Worm (Caenorhabditis elegans) whole organism, early embryonic: ENCODE results near the gene mtcu-2.

Experiments used
- aly-1 ChIP-seq: sonication (generic microtip); optimal IDR thresholded peaks from 2 replicates; lab custom pipeline; 2016; ENCODE audit warnings: missing genetic modification characterization, missing compliant biosample characterization
- ama-1 ChIP-seq: fragments of 150-350 bp; optimal IDR thresholded peaks from 2 replicates; lab custom pipeline; 2014
- ceh-13 ChIP-seq: fragments of 200-800 bp; sonication (Bioruptor generic); optimal IDR thresholded peaks from 2 replicates; lab custom pipeline; 2018; ENCODE audit warnings: mild to moderate bottlenecking, missing genetic modification characterization, missing compliant biosample characterization
- ceh-36 ChIP-seq: sonication (generic microtip); optimal IDR thresholded peaks from 2 replicates; lab custom pipeline; 2016; ENCODE audit warnings: missing genetic modification characterization, inconsistent platforms, missing compliant biosample characterization
- ets-7 ChIP-seq: sonication (generic microtip); optimal IDR thresholded peaks from 2 replicates; lab custom pipeline; 2016; ENCODE audit warnings: missing genotype, missing genetic modification characterization, missing compliant biosample characterization
- hmbx-1 ChIP-seq: sonication (generic microtip); optimal IDR thresholded peaks from 2 replicates; lab custom pipeline; 2016; ENCODE audit warnings: mild to moderate bottlenecking, missing genetic modification characterization, missing compliant biosample characterization
- hmg-4 ChIP-seq: fragments of 200-800 bp; sonication (Bioruptor generic); optimal IDR thresholded peaks from 2 replicates; lab custom pipeline; 2018; ENCODE audit warnings: mild to moderate bottlenecking, missing genetic modification characterization, missing compliant biosample characterization
- hnd-1 ChIP-seq: sonication (generic microtip); optimal IDR thresholded peaks from 2 replicates; lab custom pipeline; 2016; ENCODE audit warnings: missing genetic modification characterization, missing compliant biosample characterization
- pes-1 ChIP-seq: fragments of 200-800 bp; sonication (Bioruptor generic); IDR thresholded peaks from 2 replicates; pipeline ENCODE4 v1.3.6; 2022; ENCODE audit warnings: missing genetic modification reagents, missing genetic modification characterization, missing compliant biosample characterization
- scrt-1 ChIP-seq: fragments of 200-800 bp; sonication (Bioruptor generic); IDR thresholded peaks from 2 replicates; pipeline ENCODE4 v1.3.6; 2022; ENCODE audit warnings: missing genetic modification characterization, missing compliant biosample characterization
- sea-1 ChIP-seq: fragments of 200-800 bp; sonication (Bioruptor generic); conservative IDR thresholded peaks from 2 replicates; pipeline ENCODE4 v1.3.6; 2022; ENCODE audit warnings: missing genetic modification characterization, missing compliant biosample characterization
- tbx-11 ChIP-seq: fragments of 200-800 bp; sonication (Bioruptor generic); IDR thresholded peaks from 2 replicates; pipeline ENCODE4 v1.3.6; 2022; ENCODE audit warnings: missing genetic modification characterization, missing compliant biosample characterization
- tbx-37 ChIP-seq: fragments of 200-800 bp; sonication (Bioruptor generic); conservative IDR thresholded peaks from 2 replicates; pipeline ENCODE4 v1.3.6; 2022; ENCODE audit warnings: missing genetic modification reagents, missing genetic modification characterization, missing compliant biosample characterization

DNA sequence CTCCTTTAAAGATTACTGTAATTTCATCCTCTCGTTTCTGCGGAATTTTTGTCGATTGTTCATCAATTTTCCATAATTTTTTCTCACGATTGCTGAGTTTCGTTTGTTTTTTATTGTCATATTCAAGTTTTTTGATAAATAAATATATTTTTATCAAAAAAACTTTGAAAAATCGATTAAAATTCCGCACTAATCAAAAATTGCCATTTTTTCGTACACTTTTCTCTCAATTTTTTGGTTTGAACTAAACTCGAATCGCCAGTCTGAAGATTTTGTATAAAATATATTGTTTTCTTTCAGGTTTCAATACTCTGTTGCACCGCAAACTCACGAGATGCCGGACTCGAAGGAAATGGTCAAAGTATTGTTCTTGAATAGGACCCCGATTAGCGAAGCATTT lies 7.8 kb upstream of the mtcu-2 start, which contains the start of gene ogr-2:
- no peak for TF ChIP-seq sea-1 (GFP tag; lab: Robert Waterston, UW)
- TF ChIP-seq ceh-13 (GFP tag; lab: Kevin White, UChicago): no peak
- TF ChIP-seq ama-1 (lab: Kevin White, UChicago): no peak
- no peak for TF ChIP-seq aly-1
- TF ChIP-seq scrt-1 (GFP tag; lab: Robert Waterston, UW): no peak
- no peak for TF ChIP-seq hmbx-1 (tag; lab: Kevin White, UChicago)
- no peak for TF ChIP-seq ets-7
- no peak for TF ChIP-seq tbx-37 (GFP tag; lab: Robert Waterston, UW)
- no peak for TF ChIP-seq hmg-4 (GFP tag; lab: Kevin White, UChicago)
- TF ChIP-seq tbx-11 (GFP tag; lab: Robert Waterston, UW): no peak
- no peak for TF ChIP-seq pes-1 (GFP tag; lab: Robert Waterston, UW)
- no peak for TF ChIP-seq ceh-36 (tag; lab: Kevin White, UChicago)
- no peak for TF ChIP-seq hnd-1
